Worm (Caenorhabditis elegans): Measurements from ENCODE around the gene tyra-3.

ce11 chrX:4969228-4969627 is 21.4 kb downstream of the tyra-3 start, which contains the start of gene M03F4.6:
- no peak for TF ChIP-seq him-1 (tag; optimal IDR thresholded peaks at IDR 0.05)
- no peak for TF ChIP-seq W03F9.2 (tag; optimal IDR thresholded peaks at IDR 0.05)
